Fruit fly (Drosophila melanogaster) whole organism, embryonic: Measurements from ENCODE around the gene wge.

ENCODE experiments used
- Atf3 ChIP-seq: fragments of 200-800 bp; sonication (Bioruptor generic); optimal IDR thresholded peaks from 3 replicates; lab custom pipeline; 2016; ENCODE audit warnings: missing biosample characterization, missing genetic modification characterization
- Blimp-1 ChIP-seq: fragments of 200-800 bp; sonication (Bioruptor generic); optimal IDR thresholded peaks from 3 replicates; lab custom pipeline; 2018; ENCODE audit warnings: missing biosample characterization, missing genetic modification characterization, mild to moderate bottlenecking, moderate library complexity, missing genetic modification reagents
- Bteb2 ChIP-seq: fragments of 200-800 bp; sonication (Bioruptor generic); optimal IDR thresholded peaks from 2 replicates; lab custom pipeline; 2016; ENCODE audit warnings: missing biosample characterization, missing genetic modification characterization
- C15 ChIP-seq: fragments of 200-800 bp; sonication (Bioruptor generic); IDR thresholded peaks from 3 replicates; pipeline ENCODE4 v1.3.6; 2022; ENCODE audit warnings: missing biosample characterization, missing genetic modification characterization
- CG10209 ChIP-seq: fragments of 200-800 bp; sonication (Bioruptor generic); optimal IDR thresholded peaks from 3 replicates; lab custom pipeline; 2017; ENCODE audit warnings: missing biosample characterization, mild to moderate bottlenecking, missing genetic modification characterization, missing genetic modification reagents
- CG10654 ChIP-seq: fragments of 200-800 bp; sonication (Bioruptor generic); optimal IDR thresholded peaks from 2 replicates; lab custom pipeline; 2016; ENCODE audit warnings: missing biosample characterization, missing genetic modification characterization
- CG12219 ChIP-seq: fragments of 200-800 bp; sonication (Bioruptor generic); optimal IDR thresholded peaks from 3 replicates; lab custom pipeline; 2018; ENCODE audit warnings: missing biosample characterization, mild to moderate bottlenecking, missing genetic modification characterization
- CG12942 ChIP-seq: fragments of 200-800 bp; sonication (Bioruptor generic); optimal IDR thresholded peaks from 3 replicates; lab custom pipeline; 2016; ENCODE audit warnings: missing biosample characterization, missing genetic modification characterization
- CG13424 ChIP-seq: fragments of 200-800 bp; sonication (Bioruptor generic); optimal IDR thresholded peaks from 2 replicates; lab custom pipeline; 2019; ENCODE audit warnings: missing biosample characterization, mild to moderate bottlenecking, missing genetic modification characterization, moderate library complexity
- CG17385 ChIP-seq: fragments of 200-800 bp; sonication (Bioruptor generic); optimal IDR thresholded peaks from 3 replicates; lab custom pipeline; 2018; ENCODE audit warnings: missing biosample characterization, mild to moderate bottlenecking, missing genetic modification characterization
- CG17829 ChIP-seq: fragments of 200-800 bp; optimal IDR thresholded peaks from 2 replicates; lab custom pipeline; 2019; ENCODE audit warnings: missing biosample characterization, mild to moderate bottlenecking, missing genetic modification characterization, moderate library complexity
- CG3065 ChIP-seq: fragments of 200-800 bp; sonication (Bioruptor generic); optimal IDR thresholded peaks from 2 replicates; lab custom pipeline; 2016; ENCODE audit warnings: missing biosample characterization, missing genetic modification characterization
- CG32532 ChIP-seq: fragments of 200-800 bp; sonication (Bioruptor generic); IDR thresholded peaks from 2 replicates; pipeline ENCODE4 v1.3.6; 2022; ENCODE audit warnings: missing biosample characterization, missing genetic modification characterization
- CG33557 ChIP-seq: fragments of 200-800 bp; sonication (Bioruptor generic); optimal IDR thresholded peaks from 2 replicates; lab custom pipeline; 2019; ENCODE audit warnings: missing biosample characterization, mild to moderate bottlenecking, missing genetic modification characterization, moderate library complexity
- CG42726 ChIP-seq: fragments of 200-800 bp; sonication (Bioruptor generic); IDR thresholded peaks from 2 replicates; pipeline ENCODE4 v1.3.6; 2022; ENCODE audit warnings: missing biosample characterization, missing genetic modification characterization; ENCODE audit not compliant: partially characterized antibody
- CG43689 ChIP-seq: fragments of 200-800 bp; sonication (Bioruptor generic); IDR thresholded peaks from 2 replicates; pipeline ENCODE4 v1.3.6; 2022; ENCODE audit warnings: missing biosample characterization, missing genetic modification characterization
- CG5245 ChIP-seq: fragments of 200-800 bp; sonication (Bioruptor generic); optimal IDR thresholded peaks from 3 replicates; lab custom pipeline; 2016; ENCODE audit warnings: missing biosample characterization, missing genetic modification characterization
- CG6683 ChIP-seq: fragments of 200-800 bp; sonication (Bioruptor generic); optimal IDR thresholded peaks from 2 replicates; lab custom pipeline; 2017; ENCODE audit warnings: missing biosample characterization, mild to moderate bottlenecking, missing genetic modification characterization, missing genetic modification reagents
- CG7556 ChIP-seq: fragments of 200-800 bp; sonication (Bioruptor generic); optimal IDR thresholded peaks from 2 replicates; lab custom pipeline; 2017; ENCODE audit warnings: missing biosample characterization, mild to moderate bottlenecking, missing genetic modification characterization
- CTCF ChIP-seq: fragments of 200-800 bp; sonication (Bioruptor generic); optimal IDR thresholded peaks from 2 replicates; lab custom pipeline; 2017; ENCODE audit warnings: missing biosample characterization, mild to moderate bottlenecking, missing genetic modification characterization, moderate library complexity
- Dek ChIP-seq: fragments of 200-800 bp; sonication (Bioruptor generic); optimal IDR thresholded peaks from 3 replicates; lab custom pipeline; 2019; ENCODE audit warnings: missing biosample characterization, mild to moderate bottlenecking, missing genetic modification characterization, moderate library complexity
- Dp ChIP-seq: fragments of 200-800 bp; sonication (Bioruptor generic); optimal IDR thresholded peaks from 2 replicates; lab custom pipeline; 2018; ENCODE audit warnings: missing biosample characterization, mild to moderate bottlenecking, missing genetic modification characterization, moderate library complexity
- Drgx ChIP-seq: fragments of 200-800 bp; sonication (Bioruptor generic); IDR thresholded peaks from 2 replicates; pipeline ENCODE4 v1.3.6; 2022; ENCODE audit warnings: missing biosample characterization, missing genetic modification characterization
- Eip74EF ChIP-seq, 2 experiments: fragments of 200-800 bp in 1 of 2; fragments of >200 bp in 1 of 2; sonication (Bioruptor generic) in 1 of 2; optimal IDR thresholded peaks; 2 replicates each; lab custom pipeline; 2017 to 2019; ENCODE audit warnings: missing biosample characterization in 2 of 2, missing genetic modification characterization in 2 of 2, mild to moderate bottlenecking in 1 of 2, moderate library complexity in 1 of 2
- Fer1 ChIP-seq: fragments of 200-800 bp; sonication (Bioruptor generic); optimal IDR thresholded peaks from 2 replicates; lab custom pipeline; 2017; ENCODE audit warnings: missing biosample characterization, mild to moderate bottlenecking, missing genetic modification characterization
- HLHmδ ChIP-seq: fragments of 200-800 bp; sonication (Bioruptor generic); optimal IDR thresholded peaks from 2 replicates; lab custom pipeline; 2018; ENCODE audit warnings: missing biosample characterization, mild to moderate bottlenecking, missing genetic modification characterization, moderate library complexity
- Neu2 ChIP-seq: fragments of 200-800 bp; sonication (Bioruptor generic); optimal IDR thresholded peaks from 3 replicates; lab custom pipeline; 2016; ENCODE audit warnings: missing biosample characterization, missing genetic modification characterization, borderline replicate concordance
- Taf1 ChIP-seq: fragments of 200-800 bp; sonication (Bioruptor generic); IDR thresholded peaks from 2 replicates; pipeline ENCODE4 v1.3.6; 2022; ENCODE audit warnings: missing biosample characterization, missing genetic modification characterization
- Trl ChIP-seq, 3 experiments: fragments of >200 bp in 2 of 3; fragments of 200-800 bp in 1 of 3; sonication (Bioruptor generic) in 1 of 3; optimal IDR thresholded peaks; 2 replicates in 1 of 3; 3 replicates in 2 of 3; lab custom pipeline; 2016 to 2017; ENCODE audit warnings: missing biosample characterization in 1 of 3, missing genetic modification characterization in 1 of 3
- abd-A ChIP-seq: fragments of 200-800 bp; sonication (Bioruptor generic); optimal IDR thresholded peaks from 3 replicates; lab custom pipeline; 2019; ENCODE audit warnings: missing biosample characterization, mild to moderate bottlenecking, missing genetic modification characterization, moderate library complexity
- ara ChIP-seq: fragments of 200-800 bp; sonication (Bioruptor generic); IDR thresholded peaks from 2 replicates; pipeline ENCODE4 v1.3.6; 2022; ENCODE audit warnings: missing biosample characterization, missing genetic modification characterization
- bigmax ChIP-seq: fragments of 200-800 bp; sonication (Bioruptor generic); optimal IDR thresholded peaks from 2 replicates; lab custom pipeline; 2018; ENCODE audit warnings: missing biosample characterization, mild to moderate bottlenecking, missing genetic modification characterization
- bowl ChIP-seq: fragments of 200-800 bp; sonication (Bioruptor generic); IDR thresholded peaks from 2 replicates; pipeline ENCODE4 v1.3.6; 2022; ENCODE audit warnings: missing biosample characterization, missing genetic modification characterization
- chif ChIP-seq, 2 experiments: fragments of 200-800 bp; sonication (Bioruptor generic); optimal IDR thresholded peaks; 3 replicates each; lab custom pipeline; 2016; ENCODE audit warnings: missing biosample characterization in 2 of 2, missing genetic modification characterization in 2 of 2
- chinmo ChIP-seq: fragments of 200-800 bp; sonication (Bioruptor generic); IDR thresholded peaks from 4 replicates; pipeline ENCODE4 v1.3.6; 2022; ENCODE audit warnings: missing biosample characterization, missing genetic modification characterization; ENCODE audit not compliant: partially characterized antibody
- chn ChIP-seq: fragments of 200-800 bp; sonication (Bioruptor generic); optimal IDR thresholded peaks from 2 replicates; lab custom pipeline; 2016; ENCODE audit warnings: missing biosample characterization, missing genetic modification characterization
- corto ChIP-seq: fragments of 200-800 bp; sonication (Bioruptor generic); optimal IDR thresholded peaks from 2 replicates; lab custom pipeline; 2016; ENCODE audit warnings: missing biosample characterization, mild to moderate bottlenecking, missing genetic modification characterization, moderate library complexity
- dm ChIP-seq: fragments of 200-800 bp; sonication (Bioruptor generic); optimal IDR thresholded peaks from 3 replicates; lab custom pipeline; 2016; ENCODE audit warnings: missing biosample characterization, missing genetic modification characterization
- fd3F ChIP-seq: fragments of 200-800 bp; sonication (Bioruptor generic); optimal IDR thresholded peaks from 2 replicates; lab custom pipeline; 2018; ENCODE audit warnings: missing biosample characterization, mild to moderate bottlenecking, missing genetic modification characterization, moderate library complexity
- fu2 ChIP-seq: fragments of 200-800 bp; sonication (Bioruptor generic); optimal IDR thresholded peaks from 2 replicates; lab custom pipeline; 2016; ENCODE audit warnings: missing biosample characterization, missing genetic modification characterization
- h ChIP-seq: fragments of >200 bp; optimal IDR thresholded peaks from 2 replicates; lab custom pipeline; 2017
- her ChIP-seq: fragments of 200-800 bp; sonication (Bioruptor generic); optimal IDR thresholded peaks from 2 replicates; lab custom pipeline; 2016; ENCODE audit warnings: missing biosample characterization, missing genetic modification characterization
- jing ChIP-seq: fragments of 200-800 bp; sonication (Bioruptor generic); optimal IDR thresholded peaks from 2 replicates; lab custom pipeline; 2018; ENCODE audit warnings: missing biosample characterization, mild to moderate bottlenecking, missing genetic modification characterization
- odd ChIP-seq: fragments of 200-800 bp; sonication (Bioruptor generic); optimal IDR thresholded peaks from 2 replicates; lab custom pipeline; 2017; ENCODE audit warnings: missing biosample characterization, mild to moderate bottlenecking, missing genetic modification characterization
- onecut ChIP-seq: fragments of 200-800 bp; sonication (Bioruptor generic); IDR thresholded peaks from 2 replicates; pipeline ENCODE4 v1.3.6; 2022; ENCODE audit warnings: missing biosample characterization, missing genetic modification characterization
- pzg ChIP-seq: fragments of 200-800 bp; sonication (Bioruptor generic); optimal IDR thresholded peaks from 3 replicates; lab custom pipeline; 2018; ENCODE audit warnings: missing biosample characterization, mild to moderate bottlenecking, missing genetic modification characterization, moderate library complexity
- sd ChIP-seq: fragments of 200-800 bp; sonication (Bioruptor generic); optimal IDR thresholded peaks from 3 replicates; lab custom pipeline; 2018; ENCODE audit warnings: missing biosample characterization, mild to moderate bottlenecking, missing genetic modification characterization, moderate library complexity
- slou ChIP-seq: fragments of 200-800 bp; sonication (Bioruptor generic); optimal IDR thresholded peaks from 3 replicates; lab custom pipeline; 2016; ENCODE audit warnings: missing biosample characterization, missing genetic modification characterization
- zfh1 ChIP-seq: fragments of 200-800 bp; sonication (Bioruptor generic); IDR thresholded peaks from 3 replicates; pipeline ENCODE4 v1.3.6; 2022; ENCODE audit warnings: missing biosample characterization, missing genetic modification characterization

The wge gene

dm6 chr3R:22753895-22754774 lies 33.2 kb upstream of the wge start (continued):
- TF ChIP-seq dm (peak; percentile 8), CG43689 (GFP tag; lab: Robert Waterston, UW) (no peak), CG10654 (peak; percentile 39), CG13424 (tag; lab: Kevin White, UChicago) (peak; percentile 79), CG10209 (GFP tag; lab: Kevin White, UChicago) (peak; percentile 61), slou (GFP tag; lab: Kevin White, UChicago) (peak; percentile 5), CG5245 (GFP tag; lab: Kevin White, UChicago) (peak; percentile 33), fu2 (GFP tag; lab: Kevin White, UChicago) (no peak), CG6683 (no peak), Dek (tag; lab: Kevin White, UChicago) (peak; percentile 58), CG12942 (GFP tag; lab: Kevin White, UChicago) (peak; percentile 23), Fer1 (GFP tag; lab: Kevin White, UChicago) (peak; percentile 24), odd (GFP tag; lab: Kevin White, UChicago) (peak; percentile 6)

- TF ChIP-seq Bteb2 (GFP tag; lab: Kevin White, UChicago) (no peak), Drgx (GFP tag; lab: Robert Waterston, UW) (no peak), Eip74EF (GFP tag; optimal IDR thresholded peaks at IDR 0.05; lab: Kevin White, UChicago) (no peak), Trl (optimal IDR thresholded peaks at IDR 0.05; lab: Kevin White, UChicago) (no peak), Trl (GFP tag; optimal IDR thresholded peaks at IDR 0.05; lab: Kevin White, UChicago) (no peak), Atf3 (no peak), zfh1 (GFP tag; lab: Robert Waterston, UW) (no peak), Blimp-1 (GFP tag; lab: Kevin White, UChicago) (no peak), CG7556 (GFP tag; lab: Kevin White, UChicago) (no peak), Dp (GFP tag; lab: Kevin White, UChicago) (no peak), pzg (GFP tag; lab: Kevin White, UChicago) (no peak), chif (GFP tag; optimal IDR thresholded peaks at IDR 0.05; lab: Kevin White, UChicago) (no peak), bowl (no peak), CG17385 (no peak), onecut (GFP tag; lab: Robert Waterston, UW) (peak; percentile 72), abd-A (peak; percentile 44), sd (tag; lab: Kevin White, UChicago) (peak; percentile 85), CG3065 (no peak), Fer1 (GFP tag; lab: Kevin White, UChicago) (no peak), CG32532 (no peak), ara (no peak), CG33557 (GFP tag; lab: Kevin White, UChicago) (no peak), corto (GFP tag; lab: Kevin White, UChicago) (no peak), h (lab: Kevin White, UChicago) (no peak), jing (GFP tag; lab: Kevin White, UChicago) (no peak), chinmo (GFP tag; lab: Robert Waterston, UW) (peak; percentile 98), CTCF (GFP tag; lab: Kevin White, UChicago) (no peak), her (no peak), C15 (GFP tag; lab: Robert Waterston, UW) (no peak), HLHmδ (peak; percentile 50), fd3F (GFP tag; lab: Kevin White, UChicago) (no peak), CG42726 (GFP tag; lab: Robert Waterston, UW) (0 out of 2 replicates have a peak, but pooled peaks have one; percentile 32), bigmax (GFP tag; lab: Kevin White, UChicago) (no peak), Taf1 (no peak), CG17829 (tag; lab: Kevin White, UChicago) (no peak), Neu2 (GFP tag; lab: Kevin White, UChicago) (no peak), chn (GFP tag; lab: Kevin White, UChicago) (no peak), CG12219 (GFP tag; lab: Kevin White, UChicago) (no peak)
Observed at dm6 chr3R:22753600-22753894, 32.6 kb upstream of the wge start.
